Worm (Caenorhabditis elegans) whole organism, L4/young adult: ENCODE data around the gene T19B10.12.

Source experiments
- W03F9.2 ChIP-seq: fragments of 150-350 bp; optimal IDR thresholded peaks from 2 replicates; lab custom pipeline; 2014; ENCODE audit warnings: missing biosample characterization, missing genetic modification characterization
- dao-5 ChIP-seq: sonication (generic microtip); optimal IDR thresholded peaks from 2 replicates; lab custom pipeline; 2016; ENCODE audit warnings: missing genotype, missing genetic modification characterization, moderate library complexity, missing compliant biosample characterization
- him-1 ChIP-seq: sonication (generic microtip); optimal IDR thresholded peaks from 2 replicates; lab custom pipeline; 2016; ENCODE audit warnings: missing genotype, missing genetic modification reagents, missing genetic modification characterization, missing compliant biosample characterization

The T19B10.12 gene

ce11 chrV:11228653-11229173, 22.1 kb upstream of the T19B10.12 start, which contains the start of gene pqn-70:
TSS of gene pqn-70 (minus strand) at chrV:11228703.
- TF ChIP-seq W03F9.2 (tag; lab: Kevin White, UChicago) (peak; percentile 72), dao-5 (tag; lab: Kevin White, UChicago) (no peak), him-1 (peak; percentile 66)

ce11 chrV:11231177-11231576, 19.7 kb upstream of the T19B10.12 start:
- TF ChIP-seq him-1 (no peak), W03F9.2 (tag; lab: Kevin White, UChicago) (no peak), dao-5 (tag; lab: Kevin White, UChicago) (no peak)

ce11 chrV:11234350-11234749, 16.5 kb upstream of the T19B10.12 start, which contains the start of gene T19B10.5:
TSS of gene T19B10.5 (plus strand) at chrV:11234650.
- TF ChIP-seq him-1 (no peak), W03F9.2 (tag; lab: Kevin White, UChicago) (no peak), dao-5 (tag; lab: Kevin White, UChicago) (no peak)

ce11 chrV:11235876-11236275, 15.0 kb upstream of the T19B10.12 start:
- no peak for TF ChIP-seq him-1
- TF ChIP-seq dao-5 (tag; lab: Kevin White, UChicago), result no peak
- no peak for TF ChIP-seq W03F9.2 (tag; lab: Kevin White, UChicago)

- TF ChIP-seq W03F9.2 (tag; lab: Kevin White, UChicago), result no peak
- TF ChIP-seq dao-5 (tag; lab: Kevin White, UChicago), result no peak
- TF ChIP-seq him-1, result no peak
Observed at ce11 chrV:11239187-11239725, 11.6 kb upstream of the T19B10.12 start, which contains the start of the genes dvc-1 and ima-1. TSS of gene dvc-1 (minus strand) at chrV:11239331. TSS of gene ima-1 (plus strand) at chrV:11239675.

- TF ChIP-seq W03F9.2 (tag; lab: Kevin White, UChicago), result no peak
- no peak for TF ChIP-seq him-1
- no peak for TF ChIP-seq dao-5 (tag; lab: Kevin White, UChicago)
Observed at ce11 chrV:11241580-11241979, 9.3 kb upstream of the T19B10.12 start, which contains the start of gene pgap-1. TSS of gene pgap-1 (plus strand) at chrV:11241880.

ce11 chrV:11244539-11244938, 6.3 kb upstream of the T19B10.12 start, which contains the start of gene mxl-1:
TSS of gene mxl-1 (plus strand) at chrV:11244839.
- no peak for TF ChIP-seq him-1
- TF ChIP-seq dao-5 (tag; lab: Kevin White, UChicago), result no peak
- no peak for TF ChIP-seq W03F9.2 (tag; lab: Kevin White, UChicago)

- no peak for TF ChIP-seq dao-5 (tag; lab: Kevin White, UChicago)
- no peak for TF ChIP-seq him-1
- no peak for TF ChIP-seq W03F9.2 (tag; lab: Kevin White, UChicago)
Observed at ce11 chrV:11245029-11245428, 5.8 kb upstream of the T19B10.12 start.

ce11 chrV:11247846-11248245, 3.0 kb upstream of the T19B10.12 start, which contains the start of gene mam-4:
TSS of gene mam-4 (plus strand) at chrV:11248146.
- no peak for TF ChIP-seq dao-5 (tag; lab: Kevin White, UChicago)
- no peak for TF ChIP-seq him-1
- TF ChIP-seq W03F9.2 (tag; lab: Kevin White, UChicago), result no peak

- no peak for TF ChIP-seq W03F9.2 (tag; lab: Kevin White, UChicago)
- no peak for TF ChIP-seq dao-5 (tag; lab: Kevin White, UChicago)
- TF ChIP-seq him-1, result no peak
Observed at ce11 chrV:11251798-11252197, 963 bp downstream of the T19B10.12 start.

- no peak for TF ChIP-seq him-1
- no peak for TF ChIP-seq dao-5 (tag; lab: Kevin White, UChicago)
- no peak for TF ChIP-seq W03F9.2 (tag; lab: Kevin White, UChicago)
Observed at ce11 chrV:11252429-11252828, 1.6 kb downstream of the T19B10.12 start, which contains the start of gene srsx-33. TSS of gene srsx-33 (minus strand) at chrV:11252529.

- TF ChIP-seq dao-5 (tag; lab: Kevin White, UChicago), result no peak
- TF ChIP-seq him-1, result no peak
- no peak for TF ChIP-seq W03F9.2 (tag; lab: Kevin White, UChicago)
Observed at ce11 chrV:11254980-11255379, 4.1 kb downstream of the T19B10.12 start, which contains the start of gene srsx-31. TSS of gene srsx-31 (minus strand) at chrV:11255080.

- TF ChIP-seq him-1 (no peak), W03F9.2 (tag; lab: Kevin White, UChicago) (no peak), dao-5 (tag; lab: Kevin White, UChicago) (no peak)
Observed at ce11 chrV:11258896-11259295, 8.1 kb downstream of the T19B10.12 start, which contains the start of gene lgc-36. TSS of gene lgc-36 (minus strand) at chrV:11258996.

ce11 chrV:11260622-11261021, 9.8 kb downstream of the T19B10.12 start, which contains the start of gene F07B10.7:
TSS of gene F07B10.7 (minus strand) at chrV:11260722.
- TF ChIP-seq W03F9.2 (tag; lab: Kevin White, UChicago) (no peak), him-1 (no peak), dao-5 (tag; lab: Kevin White, UChicago) (no peak)
